Worm (Caenorhabditis elegans) whole organism, L2 larva: ENCODE results near the gene srh-8.

Source experiments
- C34F6.9 ChIP-seq: fragments of 150-350 bp; optimal IDR thresholded peaks from 2 replicates; lab custom pipeline; 2014; ENCODE audit warnings: missing biosample characterization, missing genetic modification characterization
- R02D3.7 ChIP-seq: fragments of 150-350 bp; optimal IDR thresholded peaks from 2 replicates; lab custom pipeline; 2014; ENCODE audit warnings: missing biosample characterization, missing genetic modification characterization
- Y55F3AM.14 ChIP-seq: fragments of 200-800 bp; sonication (Bioruptor generic); optimal IDR thresholded peaks from 2 replicates; lab custom pipeline; 2018; ENCODE audit warnings: mild to moderate bottlenecking, missing genetic modification characterization, missing compliant biosample characterization
- ZK546.5 ChIP-seq: sonication (generic microtip); optimal IDR thresholded peaks from 2 replicates; lab custom pipeline; 2017; ENCODE audit warnings: missing biosample characterization, missing genetic modification characterization
- alr-1 ChIP-seq: fragments of 150-350 bp; optimal IDR thresholded peaks from 2 replicates; lab custom pipeline; 2014; ENCODE audit warnings: missing biosample characterization, missing genetic modification characterization
- ama-1 ChIP-seq: fragments of 150-350 bp; optimal IDR thresholded peaks from 2 replicates; lab custom pipeline; 2018; ENCODE audit warnings: inconsistent platforms
- ceh-16 ChIP-seq: fragments of 150-350 bp; optimal IDR thresholded peaks from 2 replicates; lab custom pipeline; 2014; ENCODE audit warnings: missing biosample characterization, missing genetic modification characterization
- crh-2 ChIP-seq: sonication (generic microtip); optimal IDR thresholded peaks from 2 replicates; lab custom pipeline; 2017; ENCODE audit warnings: missing biosample characterization, missing genetic modification characterization
- egl-27 ChIP-seq: sonication (generic microtip); optimal IDR thresholded peaks from 3 replicates; lab custom pipeline; 2017; ENCODE audit warnings: missing biosample characterization, missing genetic modification reagents, missing genetic modification characterization
- elt-1 ChIP-seq: fragments of 150-350 bp; optimal IDR thresholded peaks from 2 replicates; lab custom pipeline; 2014; ENCODE audit warnings: missing biosample characterization, missing genetic modification characterization
- elt-3 ChIP-seq: sonication (generic microtip); optimal IDR thresholded peaks from 2 replicates; lab custom pipeline; 2017; ENCODE audit warnings: missing biosample characterization, missing genetic modification characterization
- fos-1 ChIP-seq: fragments of 150-350 bp; optimal IDR thresholded peaks from 2 replicates; lab custom pipeline; 2014; ENCODE audit warnings: missing biosample characterization, missing genetic modification characterization
- gmeb-1 ChIP-seq: fragments of 150-350 bp; optimal IDR thresholded peaks from 2 replicates; lab custom pipeline; 2014; ENCODE audit warnings: missing biosample characterization, missing genetic modification characterization
- lin-39 ChIP-seq: fragments of 150-350 bp; optimal IDR thresholded peaks from 2 replicates; lab custom pipeline; 2014; ENCODE audit warnings: missing biosample characterization, missing genetic modification reagents, missing genetic modification characterization
- mab-5 ChIP-seq: fragments of 150-350 bp; optimal IDR thresholded peaks from 2 replicates; lab custom pipeline; 2014; ENCODE audit warnings: missing biosample characterization, missing genetic modification characterization
- nhr-11 ChIP-seq: fragments of 150-350 bp; optimal IDR thresholded peaks from 2 replicates; lab custom pipeline; 2014; ENCODE audit warnings: missing biosample characterization, missing genetic modification characterization
- nhr-12 ChIP-seq: fragments of 150-350 bp; optimal IDR thresholded peaks from 2 replicates; lab custom pipeline; 2014; ENCODE audit warnings: missing biosample characterization, missing genetic modification characterization
- nhr-129 ChIP-seq: fragments of 150-350 bp; optimal IDR thresholded peaks from 2 replicates; lab custom pipeline; 2014; ENCODE audit warnings: missing biosample characterization, missing genetic modification characterization
- nhr-77 ChIP-seq: fragments of 150-350 bp; optimal IDR thresholded peaks from 2 replicates; lab custom pipeline; 2014; ENCODE audit warnings: missing biosample characterization, missing genetic modification characterization
- peb-1 ChIP-seq: fragments of 150-350 bp; optimal IDR thresholded peaks from 2 replicates; lab custom pipeline; 2014; ENCODE audit warnings: missing biosample characterization, missing genetic modification characterization
- sem-4 ChIP-seq: fragments of 150-350 bp; optimal IDR thresholded peaks from 2 replicates; lab custom pipeline; 2014; ENCODE audit warnings: missing biosample characterization, missing genetic modification reagents, missing genetic modification characterization
- skn-1 ChIP-seq: sonication (generic microtip); optimal IDR thresholded peaks from 2 replicates; lab custom pipeline; 2017; ENCODE audit warnings: missing biosample characterization, missing genetic modification characterization
- sma-3 ChIP-seq: sonication (generic microtip); optimal IDR thresholded peaks from 2 replicates; lab custom pipeline; 2016; ENCODE audit warnings: missing genetic modification reagents, missing genetic modification characterization, missing compliant biosample characterization
- unc-39 ChIP-seq: fragments of 150-350 bp; optimal IDR thresholded peaks from 2 replicates; lab custom pipeline; 2014; ENCODE audit warnings: missing biosample characterization, missing genetic modification characterization
- unc-55 ChIP-seq: fragments of 150-350 bp; sonication (generic microtip); optimal IDR thresholded peaks from 3 replicates; lab custom pipeline; 2014; ENCODE audit warnings: missing biosample characterization, missing genetic modification reagents, missing genetic modification characterization
- unc-62 ChIP-seq: fragments of 150-350 bp; optimal IDR thresholded peaks from 2 replicates; lab custom pipeline; 2014; ENCODE audit warnings: missing biosample characterization, missing genetic modification reagents, missing genetic modification characterization
- zag-1 ChIP-seq: fragments of 150-350 bp; optimal IDR thresholded peaks from 2 replicates; lab custom pipeline; 2014; ENCODE audit warnings: missing biosample characterization, missing genetic modification characterization
- ztf-1 ChIP-seq: fragments of 200-800 bp; sonication (Bioruptor generic); conservative IDR thresholded peaks from 2 replicates; pipeline ENCODE4 v1.3.6; 2022; ENCODE audit warnings: missing genetic modification characterization, missing compliant biosample characterization
- ztf-11 ChIP-seq: sonication (generic microtip); optimal IDR thresholded peaks from 2 replicates; lab custom pipeline; 2017; ENCODE audit warnings: missing biosample characterization, missing genetic modification characterization
- ztf-4 ChIP-seq: fragments of 150-350 bp; optimal IDR thresholded peaks from 2 replicates; lab custom pipeline; 2014; ENCODE audit warnings: missing biosample characterization, missing genetic modification characterization

Gene srh-8

DNA sequence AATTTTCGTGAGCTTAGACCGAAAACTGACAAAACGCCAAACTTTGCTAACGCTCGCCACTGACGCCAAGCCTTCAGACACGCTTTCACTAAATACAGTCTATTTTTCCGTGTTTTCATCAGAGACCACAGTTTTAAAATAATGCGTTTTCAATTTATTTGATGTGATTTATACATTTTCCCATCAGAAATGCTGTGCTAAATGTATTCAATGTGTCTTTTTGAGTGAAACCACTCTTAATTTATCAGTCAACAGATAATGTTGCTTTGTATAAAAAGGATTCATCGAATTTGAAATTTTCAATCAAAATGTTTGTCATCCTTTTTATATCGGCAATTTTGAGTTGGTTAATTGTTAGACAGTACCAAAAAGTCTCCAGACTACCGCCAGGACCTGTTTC is 26.0 kb downstream of the srh-8 start, which contains the start of gene cyp-35A4:
cyp-35A4 (plus strand) TSS at position 301 of the 400 bp plus-strand sequence.
- TF ChIP-seq nhr-12 (tag; lab: Kevin White, UChicago) (no peak), skn-1 (tag; lab: Kevin White, UChicago) (no peak), ztf-4 (tag; lab: Kevin White, UChicago) (no peak), mab-5 (tag; lab: Kevin White, UChicago) (no peak)
- TF ChIP-seq, all 48 proteins: peak for 0

DNA sequence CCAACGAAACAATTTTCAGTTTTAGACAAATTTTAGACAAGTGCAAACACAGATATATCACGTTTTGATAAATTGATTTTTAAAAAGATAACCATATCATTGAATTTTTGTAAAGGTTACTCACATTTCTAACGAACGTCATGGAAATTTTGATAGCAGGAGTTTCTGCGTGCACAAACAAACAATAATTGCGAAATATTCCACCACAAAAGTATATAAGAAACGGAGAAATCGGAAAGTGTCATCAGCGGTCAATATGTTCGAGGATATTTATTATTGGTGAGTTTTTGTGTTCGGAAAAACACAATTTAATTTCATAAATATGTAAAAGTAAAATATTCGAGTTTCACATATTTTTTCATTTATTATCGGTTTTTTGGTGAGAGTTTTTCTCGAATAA is 29.0 kb downstream of the srh-8 start, which contains the start of gene C49G7.7:
C49G7.7 (plus strand) TSS at position 174 of the 400 bp plus-strand sequence.
- TF ChIP-seq fos-1 (no peak), unc-55 (GFP tag; lab: Kevin White, UChicago) (no peak), unc-39 (tag; lab: Kevin White, UChicago) (no peak), gmeb-1 (tag; lab: Kevin White, UChicago) (no peak), peb-1 (tag; lab: Kevin White, UChicago) (no peak), elt-3 (tag; lab: Kevin White, UChicago) (no peak), alr-1 (tag; lab: Kevin White, UChicago) (no peak), lin-39 (tag; lab: Kevin White, UChicago) (no peak), crh-2 (tag; lab: Kevin White, UChicago) (no peak), zag-1 (no peak), elt-1 (tag; lab: Kevin White, UChicago) (no peak), sma-3 (GFP tag; lab: Kevin White, UChicago) (no peak)

DNA sequence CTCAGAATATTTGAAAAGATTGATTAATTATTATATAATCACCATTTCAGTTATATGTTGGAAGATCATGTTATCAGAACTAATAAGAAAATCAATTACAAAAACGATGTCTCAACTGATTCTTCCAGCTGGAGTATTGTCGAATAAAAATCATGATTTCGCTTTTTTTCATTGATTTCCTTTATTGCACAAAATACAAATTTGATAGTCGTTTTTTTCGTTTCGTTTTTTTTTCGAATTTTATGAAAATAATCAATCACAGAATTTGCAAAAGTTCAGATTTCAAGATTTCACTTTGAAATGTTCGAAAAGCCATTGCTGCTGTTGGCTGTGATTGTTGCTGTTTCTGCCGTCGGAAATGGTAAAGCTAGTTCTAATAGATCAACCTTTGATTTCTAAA is 30.5 kb downstream of the srh-8 start, which contains the start of gene C49G7.13:
C49G7.13 (plus strand) TSS at position 301 of the 400 bp plus-strand sequence.
- TF ChIP-seq nhr-12 (tag; lab: Kevin White, UChicago) = no peak
- TF ChIP-seq fos-1 = no peak
- no peak for TF ChIP-seq sma-3 (GFP tag; lab: Kevin White, UChicago)
- no peak for TF ChIP-seq nhr-11 (tag; lab: Kevin White, UChicago)
- TF ChIP-seq egl-27 (tag; lab: Kevin White, UChicago) = no peak

DNA sequence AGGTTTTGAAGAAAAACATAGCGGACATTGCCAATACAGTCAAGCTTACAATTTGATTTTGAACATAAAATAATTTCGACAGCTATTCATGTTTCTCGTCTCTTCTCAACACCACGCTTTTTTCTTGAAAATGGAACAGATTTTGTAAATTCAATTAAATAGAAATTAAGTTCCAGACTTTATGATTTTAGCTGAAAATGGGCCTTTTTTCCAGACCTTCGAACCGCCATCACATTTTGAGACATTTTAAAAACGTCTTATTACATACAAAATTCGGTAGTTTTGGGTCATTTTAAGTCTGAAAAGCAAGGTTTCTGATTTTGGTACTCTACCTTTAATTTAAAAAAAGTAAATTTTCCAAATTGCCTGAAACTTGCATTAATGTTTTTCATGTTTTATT is 32.8 kb downstream of the srh-8 start, which contains the start of gene C49G7.12:
C49G7.12 (plus strand) TSS at position 301 of the 400 bp plus-strand sequence.
- TF ChIP-seq ama-1 (no peak), sma-3 (GFP tag; lab: Kevin White, UChicago) (no peak), R02D3.7 (tag; lab: Kevin White, UChicago) (no peak), Y55F3AM.14 (GFP tag; lab: Kevin White, UChicago) (no peak), ztf-1 (GFP tag; lab: Robert Waterston, UW) (no peak), ztf-11 (no peak), skn-1 (tag; lab: Kevin White, UChicago) (no peak), unc-55 (GFP tag; lab: Kevin White, UChicago) (no peak), gmeb-1 (tag; lab: Kevin White, UChicago) (no peak), ceh-16 (tag; lab: Kevin White, UChicago) (no peak), unc-62 (GFP tag; lab: Kevin White, UChicago) (no peak), nhr-129 (tag; lab: Kevin White, UChicago) (no peak), nhr-77 (tag; lab: Kevin White, UChicago) (no peak), ZK546.5 (tag; lab: Kevin White, UChicago) (no peak)

DNA sequence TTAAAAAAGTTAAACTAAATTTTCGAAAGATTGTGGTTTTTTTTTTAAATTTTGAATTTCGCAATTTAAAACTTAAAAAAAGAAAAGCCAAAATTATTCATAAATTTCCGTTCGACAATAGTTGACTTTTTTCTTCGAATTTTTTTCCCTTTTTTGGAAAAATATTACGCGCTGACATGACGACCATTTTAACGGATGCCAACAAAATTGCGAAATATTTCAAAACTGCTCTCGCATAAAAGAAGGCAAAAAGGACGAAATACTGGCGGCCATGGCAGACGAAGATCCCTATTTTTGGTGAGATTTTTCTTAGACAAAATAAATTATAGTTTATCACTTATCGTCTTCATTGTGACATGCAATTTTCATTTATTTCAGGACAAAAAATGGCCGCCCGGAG is 33.2 kb downstream of the srh-8 start:
- TF ChIP-seq nhr-77 (tag; lab: Kevin White, UChicago) (no peak), nhr-11 (tag; lab: Kevin White, UChicago) (no peak), nhr-129 (tag; lab: Kevin White, UChicago) (peak; percentile 69), crh-2 (tag; lab: Kevin White, UChicago) (no peak)
- TF ChIP-seq, all 48 proteins: peak for 1

DNA sequence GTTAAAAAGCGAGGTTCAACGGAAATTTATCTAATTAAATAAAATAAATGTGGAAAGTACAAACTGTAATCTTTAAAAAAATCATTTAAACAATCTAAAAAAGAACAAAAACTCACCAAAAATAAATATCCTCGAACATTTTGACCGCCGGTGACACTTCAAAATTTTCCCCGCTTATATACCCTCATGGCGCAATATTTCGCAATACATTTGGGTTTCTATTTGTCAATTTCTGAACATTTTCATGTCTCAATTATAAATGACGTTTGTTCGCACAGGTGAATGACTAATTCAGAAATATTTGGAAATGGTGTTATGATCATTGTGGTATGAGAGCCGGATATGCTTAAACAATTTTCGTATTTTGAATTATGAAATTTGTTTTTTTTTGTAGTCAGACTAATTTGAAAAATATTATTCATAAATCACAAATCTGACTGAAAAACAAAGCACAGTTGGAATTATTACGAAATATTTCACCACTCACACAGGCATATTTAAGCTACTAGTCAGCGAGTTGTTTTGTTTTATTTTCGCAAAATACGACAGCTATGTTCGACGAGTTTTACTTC is 36.6 kb downstream of the srh-8 start, which contains the start of the genes C49G7.10 and irg-2:
C49G7.10 (minus strand) TSS at position 169 of the 572 bp plus-strand sequence.
irg-2 (plus strand) TSS at position 329 of the 572 bp plus-strand sequence.
- TF ChIP-seq sem-4 (tag; lab: Kevin White, UChicago) (no peak), nhr-129 (tag; lab: Kevin White, UChicago) (peak; percentile 100), C34F6.9 (tag; lab: Kevin White, UChicago) (peak; percentile 24), fos-1 (peak; percentile 2), unc-55 (GFP tag; lab: Kevin White, UChicago) (peak; percentile 35), sma-3 (GFP tag; lab: Kevin White, UChicago) (no peak)
- TF ChIP-seq, all 48 proteins: peak for 4
